Fruit fly (Drosophila melanogaster): Measurements from ENCODE around the gene CG32700.

- no peak for TF ChIP-seq Eip78C (GFP tag)
- TF ChIP-seq CG16779 (tag; optimal IDR thresholded peaks at IDR 0.05): no peak
- TF ChIP-seq OdsH (GFP tag; optimal IDR thresholded peaks at IDR 0.05): no peak
- no peak for TF ChIP-seq CG6808 (GFP tag; optimal IDR thresholded peaks at IDR 0.05)
- no peak for TF ChIP-seq CG6276 (GFP tag; optimal IDR thresholded peaks at IDR 0.05)
- no peak for TF ChIP-seq acj6 (GFP tag; optimal IDR thresholded peaks at IDR 0.05)
- no peak for TF ChIP-seq dsx (GFP tag; optimal IDR thresholded peaks at IDR 0.05; ENCODE audit: poor library complexity, severe bottlenecking)
- no peak for TF ChIP-seq Hr39 (GFP tag; optimal IDR thresholded peaks at IDR 0.05)
- no peak for TF ChIP-seq achi (GFP tag; optimal IDR thresholded peaks at IDR 0.05)
- no peak for TF ChIP-seq Lpt (GFP tag; optimal IDR thresholded peaks at IDR 0.05)
- no peak for TF ChIP-seq net (GFP tag; optimal IDR thresholded peaks at IDR 0.05)
- no peak for TF ChIP-seq CG8319 (GFP tag; optimal IDR thresholded peaks at IDR 0.05)
- no peak for TF ChIP-seq Gug (GFP tag; IDR thresholded peaks at IDR 0.05)
These were observed 71.9 kb downstream of the CG32700 start for dm6 chrX:9478756-9479155.
